Worm (Caenorhabditis elegans) whole organism, L3 larva: ENCODE data around the gene ugt-11.

Experiments
- R02D3.7 ChIP-seq: fragments of 150-350 bp; optimal IDR thresholded peaks from 2 replicates; lab custom pipeline; 2014; ENCODE audit warnings: missing biosample characterization, missing genetic modification characterization
- ZK546.5 ChIP-seq: sonication (generic microtip); optimal IDR thresholded peaks from 2 replicates; lab custom pipeline; 2017; ENCODE audit warnings: missing biosample characterization, missing genetic modification characterization
- aly-2 ChIP-seq: fragments of 150-350 bp; optimal IDR thresholded peaks from 2 replicates; lab custom pipeline; 2014; ENCODE audit warnings: missing biosample characterization, missing genetic modification characterization
- ama-1 ChIP-seq: fragments of 150-350 bp; optimal IDR thresholded peaks from 2 replicates; lab custom pipeline; 2018
- ceh-16 ChIP-seq: sonication (generic microtip); optimal IDR thresholded peaks from 2 replicates; lab custom pipeline; 2017; ENCODE audit warnings: missing biosample characterization, missing genetic modification characterization
- ceh-28 ChIP-seq: fragments of 150-350 bp; optimal IDR thresholded peaks from 2 replicates; lab custom pipeline; 2014; ENCODE audit warnings: missing biosample characterization, missing genetic modification reagents, missing genetic modification characterization
- ceh-82 ChIP-seq: fragments of 150-350 bp; optimal IDR thresholded peaks from 2 replicates; lab custom pipeline; 2014; ENCODE audit warnings: missing biosample characterization, missing genetic modification characterization
- daf-12 ChIP-seq: fragments of 150-350 bp; optimal IDR thresholded peaks from 2 replicates; lab custom pipeline; 2014; ENCODE audit warnings: missing biosample characterization, missing genetic modification reagents, missing genetic modification characterization
- egl-27 ChIP-seq: sonication (generic microtip); optimal IDR thresholded peaks from 4 replicates; lab custom pipeline; 2017; ENCODE audit warnings: missing biosample characterization, missing genetic modification reagents, missing genetic modification characterization
- egl-5 ChIP-seq: fragments of 150-350 bp; optimal IDR thresholded peaks from 2 replicates; lab custom pipeline; 2017; ENCODE audit warnings: missing biosample characterization, missing genetic modification reagents, missing genetic modification characterization, inconsistent platforms
- elt-1 ChIP-seq: fragments of 150-350 bp; optimal IDR thresholded peaks from 2 replicates; lab custom pipeline; 2014; ENCODE audit warnings: missing biosample characterization, missing genetic modification characterization
- elt-2 ChIP-seq: sonication (generic microtip); optimal IDR thresholded peaks from 2 replicates; lab custom pipeline; 2016; ENCODE audit warnings: missing genetic modification reagents, mild to moderate bottlenecking, missing genetic modification characterization, missing compliant biosample characterization
- elt-3 ChIP-seq, 3 experiments: fragments of 150-350 bp in 1 of 3; sonication (generic microtip) in 2 of 3; optimal IDR thresholded peaks; 2 replicates in 2 of 3; 4 replicates in 1 of 3; lab custom pipeline; 2014 to 2017; ENCODE audit warnings: missing biosample characterization in 3 of 3, missing genetic modification characterization in 3 of 3
- eor-1 ChIP-seq, 2 experiments: fragments of 150-350 bp; optimal IDR thresholded peaks; 2 replicates each; lab custom pipeline; 2014 to 2018; ENCODE audit warnings: missing biosample characterization in 2 of 2, missing genetic modification characterization in 2 of 2
- fkh-10 ChIP-seq: sonication (generic microtip); optimal IDR thresholded peaks from 2 replicates; lab custom pipeline; 2017; ENCODE audit warnings: missing biosample characterization, missing genetic modification reagents, missing genetic modification characterization
- fkh-2 ChIP-seq: fragments of 150-350 bp; optimal IDR thresholded peaks from 2 replicates; lab custom pipeline; 2014; ENCODE audit warnings: missing biosample characterization, missing genetic modification reagents, missing genetic modification characterization
- fos-1 ChIP-seq: fragments of 150-350 bp; optimal IDR thresholded peaks from 2 replicates; lab custom pipeline; 2014; ENCODE audit warnings: missing biosample characterization, missing genetic modification characterization
- hmg-11 ChIP-seq: sonication (generic microtip); optimal IDR thresholded peaks from 2 replicates; lab custom pipeline; 2016; ENCODE audit warnings: missing genetic modification characterization, missing compliant biosample characterization
- jun-1 ChIP-seq: fragments of 150-350 bp; optimal IDR thresholded peaks from 2 replicates; lab custom pipeline; 2014; ENCODE audit warnings: missing biosample characterization, missing genetic modification reagents, missing genetic modification characterization
- lin-39 ChIP-seq: fragments of 150-350 bp; optimal IDR thresholded peaks from 2 replicates; lab custom pipeline; 2018; ENCODE audit warnings: missing biosample characterization, missing genetic modification reagents, missing genetic modification characterization
- lsy-12 ChIP-seq: sonication (generic microtip); optimal IDR thresholded peaks from 2 replicates; lab custom pipeline; 2016; ENCODE audit warnings: mild to moderate bottlenecking, missing genetic modification characterization, missing compliant biosample characterization
- mdl-1 ChIP-seq: fragments of 150-350 bp; optimal IDR thresholded peaks from 2 replicates; lab custom pipeline; 2014; ENCODE audit warnings: missing biosample characterization, missing genetic modification characterization
- mml-1 ChIP-seq: fragments of 150-350 bp; sonication (generic microtip); optimal IDR thresholded peaks from 3 replicates; lab custom pipeline; 2014; ENCODE audit warnings: missing biosample characterization, missing genetic modification characterization
- nfya-1 ChIP-seq: sonication (generic microtip); optimal IDR thresholded peaks from 2 replicates; lab custom pipeline; 2017; ENCODE audit warnings: missing genetic modification characterization, mild to moderate bottlenecking, missing compliant biosample characterization, antibody characterized with exemption, moderate library complexity; ENCODE audit not compliant: insufficient read depth
- nhr-11 ChIP-seq: fragments of 150-350 bp; optimal IDR thresholded peaks from 2 replicates; lab custom pipeline; 2014; ENCODE audit warnings: missing biosample characterization, missing genetic modification characterization
- nhr-12 ChIP-seq: fragments of 150-350 bp; optimal IDR thresholded peaks from 2 replicates; lab custom pipeline; 2014; ENCODE audit warnings: missing biosample characterization, missing genetic modification characterization
- nhr-23 ChIP-seq: fragments of 150-350 bp; optimal IDR thresholded peaks from 2 replicates; lab custom pipeline; 2014; ENCODE audit warnings: missing biosample characterization, missing genetic modification reagents, missing genetic modification characterization
- nhr-25 ChIP-seq: sonication (generic microtip); optimal IDR thresholded peaks from 2 replicates; lab custom pipeline; 2017; ENCODE audit warnings: missing biosample characterization, missing genetic modification characterization
- nhr-43 ChIP-seq: sonication (generic microtip); optimal IDR thresholded peaks from 2 replicates; lab custom pipeline; 2016; ENCODE audit warnings: mild to moderate bottlenecking, missing genetic modification characterization, missing compliant biosample characterization; ENCODE audit not compliant: poor library complexity, severe bottlenecking
- nhr-67 ChIP-seq: fragments of 150-350 bp; optimal IDR thresholded peaks from 2 replicates; lab custom pipeline; 2014; ENCODE audit warnings: missing biosample characterization, missing genetic modification characterization
- nhr-76 ChIP-seq: fragments of 150-350 bp; sonication (generic microtip); optimal IDR thresholded peaks from 5 replicates; lab custom pipeline; 2014; ENCODE audit warnings: missing biosample characterization, missing genetic modification characterization
- nhr-77 ChIP-seq: fragments of 150-350 bp; optimal IDR thresholded peaks from 2 replicates; lab custom pipeline; 2014; ENCODE audit warnings: missing biosample characterization, missing genetic modification characterization
- pha-4 ChIP-seq: fragments of 150-350 bp; optimal IDR thresholded peaks from 2 replicates; lab custom pipeline; 2014; ENCODE audit warnings: missing biosample characterization, missing genetic modification reagents, missing genetic modification characterization
- pqm-1 ChIP-seq: fragments of 150-350 bp; optimal IDR thresholded peaks from 2 replicates; lab custom pipeline; 2017; ENCODE audit warnings: missing biosample characterization, missing genetic modification characterization, inconsistent platforms
- sea-2 ChIP-seq: fragments of 150-350 bp; sonication (generic microtip); optimal IDR thresholded peaks from 4 replicates; lab custom pipeline; 2014; ENCODE audit warnings: missing biosample characterization, missing genetic modification reagents, missing genetic modification characterization
- skn-1 ChIP-seq: fragments of 150-350 bp; optimal IDR thresholded peaks from 2 replicates; lab custom pipeline; 2014; ENCODE audit warnings: missing biosample characterization, missing genetic modification characterization
- snpc-4 ChIP-seq: fragments of 150-350 bp; optimal IDR thresholded peaks from 2 replicates; lab custom pipeline; 2014; ENCODE audit warnings: missing biosample characterization, missing genetic modification characterization
- tbx-2 ChIP-seq: sonication (generic microtip); optimal IDR thresholded peaks from 2 replicates; lab custom pipeline; 2016; ENCODE audit warnings: mild to moderate bottlenecking, missing genetic modification characterization, missing compliant biosample characterization
- unc-39 ChIP-seq: sonication (generic microtip); optimal IDR thresholded peaks from 4 replicates; lab custom pipeline; 2017; ENCODE audit warnings: missing biosample characterization, missing genetic modification characterization
- unc-62 ChIP-seq: fragments of 150-350 bp; sonication (generic microtip); optimal IDR thresholded peaks from 4 replicates; lab custom pipeline; 2014; ENCODE audit warnings: missing biosample characterization, missing genetic modification reagents, missing genetic modification characterization
- zag-1 ChIP-seq: fragments of 150-350 bp; optimal IDR thresholded peaks from 2 replicates; lab custom pipeline; 2014; ENCODE audit warnings: missing biosample characterization, missing genetic modification characterization
- ztf-11 ChIP-seq: fragments of 150-350 bp; optimal IDR thresholded peaks from 2 replicates; lab custom pipeline; 2014; ENCODE audit warnings: missing biosample characterization, missing genetic modification characterization
- ztf-4 ChIP-seq: fragments of 150-350 bp; optimal IDR thresholded peaks from 2 replicates; lab custom pipeline; 2014; ENCODE audit warnings: missing biosample characterization, missing genetic modification characterization

ugt-11 gene

DNA sequence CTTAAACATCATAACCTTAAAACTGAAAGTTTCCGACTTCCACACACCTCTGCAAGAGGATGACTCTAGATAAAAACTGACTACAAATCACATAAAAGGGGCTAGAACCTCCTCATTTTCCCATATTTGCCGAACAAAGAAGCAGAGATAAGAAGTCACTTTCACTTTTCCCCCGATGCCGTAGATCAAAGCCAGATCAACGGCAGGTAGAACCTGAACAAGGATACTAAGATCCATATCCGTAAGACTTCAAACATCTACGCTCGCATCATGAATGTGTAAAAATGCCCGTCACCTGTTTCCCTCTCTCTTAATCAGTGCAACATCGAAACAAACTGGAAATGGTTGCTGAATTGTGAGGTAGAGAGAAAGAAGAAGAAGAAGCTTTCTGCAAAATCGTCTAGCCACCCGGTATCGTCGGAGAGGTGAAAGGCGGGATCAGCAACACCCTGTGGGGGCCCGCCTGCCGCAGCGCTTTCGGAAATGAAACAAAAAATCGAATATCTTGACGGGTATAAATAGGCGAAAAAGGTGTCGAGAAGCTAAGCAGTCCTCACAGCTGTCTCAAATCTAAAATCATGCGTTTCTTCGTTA is 23.9 kb upstream of the ugt-11 start, which contains the start of gene C02E7.6:
TSS of gene C02E7.6 (plus strand) at position 544 of the 594 bp plus-strand sequence.
- TF ChIP-seq nhr-12 (tag; lab: Kevin White, UChicago) (no peak), egl-27 (tag; lab: Kevin White, UChicago) (no peak), ZK546.5 (tag; lab: Kevin White, UChicago) (no peak), unc-62 (no peak), ztf-11 (tag; lab: Kevin White, UChicago) (no peak), nhr-76 (tag; lab: Kevin White, UChicago) (no peak), egl-5 (tag; lab: Kevin White, UChicago) (no peak), nhr-25 (tag; lab: Kevin White, UChicago) (peak; percentile 97), elt-3 (tag; optimal IDR thresholded peaks at IDR 0.05; lab: Kevin White, UChicago) (peak in 1 of 3 experiments; percentile 22), lin-39 (tag; lab: Kevin White, UChicago) (no peak), unc-39 (no peak), zag-1 (tag; lab: Kevin White, UChicago) (no peak), lsy-12 (tag; lab: Kevin White, UChicago) (no peak), snpc-4 (tag; lab: Kevin White, UChicago) (no peak), pqm-1 (no peak), mdl-1 (tag; lab: Kevin White, UChicago) (no peak), fos-1 (tag; lab: Kevin White, UChicago) (no peak), elt-2 (tag; lab: Kevin White, UChicago) (no peak), elt-1 (peak; percentile 94), eor-1 (tag; optimal IDR thresholded peaks at IDR 0.05; lab: Kevin White, UChicago) (no peak), sea-2 (no peak), ceh-82 (tag; lab: Kevin White, UChicago) (no peak), nhr-77 (tag; lab: Kevin White, UChicago) (no peak), nfya-1 (tag; lab: Kevin White, UChicago) (peak; percentile 9), nhr-43 (tag; lab: Kevin White, UChicago) (peak; percentile 92), ama-1 (no peak), nhr-11 (tag; lab: Kevin White, UChicago) (no peak), nhr-67 (tag; lab: Kevin White, UChicago) (no peak), jun-1 (tag; lab: Kevin White, UChicago) (no peak), pha-4 (tag; lab: Kevin White, UChicago) (no peak), skn-1 (tag; lab: Kevin White, UChicago) (no peak), ztf-4 (tag; lab: Kevin White, UChicago) (no peak), daf-12 (tag; lab: Kevin White, UChicago) (no peak), nhr-23 (peak; percentile 0), aly-2 (no peak), mml-1 (tag; lab: Kevin White, UChicago) (no peak), R02D3.7 (tag; lab: Kevin White, UChicago) (no peak), tbx-2 (tag; lab: Kevin White, UChicago) (no peak), ceh-28 (tag; lab: Kevin White, UChicago) (no peak), fkh-2 (tag; lab: Kevin White, UChicago) (no peak), fkh-10 (GFP tag; lab: Kevin White, UChicago) (no peak), hmg-11 (tag; lab: Kevin White, UChicago) (no peak), ceh-16 (tag; lab: Kevin White, UChicago) (no peak)

DNA sequence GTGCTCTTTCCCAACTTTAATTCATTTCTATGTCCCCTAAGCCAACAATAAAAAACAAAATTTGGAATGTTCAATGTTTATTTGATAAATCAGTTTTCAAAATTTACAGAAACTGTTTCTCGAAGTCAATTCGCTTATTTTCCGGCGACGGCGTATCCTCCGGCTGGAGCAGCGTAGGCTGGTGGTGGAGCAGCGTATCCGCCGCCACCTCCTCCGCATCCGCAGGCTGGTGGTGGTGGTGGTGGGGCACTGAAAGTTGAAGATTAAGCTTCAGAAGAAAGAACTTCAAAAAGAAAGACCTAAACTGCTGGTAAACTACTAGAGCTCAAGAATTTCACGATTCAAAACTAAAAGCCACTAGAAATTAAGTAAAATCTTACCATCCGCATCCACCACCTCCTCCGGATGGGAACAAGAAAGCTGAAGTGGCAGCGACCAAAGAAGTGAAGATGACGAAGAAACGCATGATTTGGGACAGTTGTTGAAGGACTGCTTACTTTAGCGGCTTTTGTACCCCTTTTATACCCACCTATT is 23.3 kb upstream of the ugt-11 start, which contains the start of gene C02E7.7:
TSS of gene C02E7.7 (minus strand) at position 484 of the 534 bp plus-strand sequence.
- TF ChIP-seq ztf-11 (tag; lab: Kevin White, UChicago): no peak
- no peak for TF ChIP-seq egl-27 (tag; lab: Kevin White, UChicago)
- no peak for TF ChIP-seq hmg-11 (tag; lab: Kevin White, UChicago)
- no peak for TF ChIP-seq nfya-1 (tag; lab: Kevin White, UChicago)
- no peak for TF ChIP-seq ceh-16 (tag; lab: Kevin White, UChicago)
- TF ChIP-seq ama-1: no peak
- no peak for TF ChIP-seq nhr-67 (tag; lab: Kevin White, UChicago)
- TF ChIP-seq skn-1 (tag; lab: Kevin White, UChicago): no peak
- no peak for TF ChIP-seq ZK546.5 (tag; lab: Kevin White, UChicago)
- no peak for TF ChIP-seq daf-12 (tag; lab: Kevin White, UChicago)
- TF ChIP-seq aly-2: no peak
- TF ChIP-seq nhr-12 (tag; lab: Kevin White, UChicago): no peak
- no peak for TF ChIP-seq lsy-12 (tag; lab: Kevin White, UChicago)
- TF ChIP-seq fkh-2 (tag; lab: Kevin White, UChicago): no peak
- TF ChIP-seq pqm-1: no peak
